Fruit fly (Drosophila melanogaster): ENCODE measurements around the gene Nrt.

- TF ChIP-seq psq (optimal IDR thresholded peaks at IDR 0.05) (no peak), Sin3A (optimal IDR thresholded peaks at IDR 0.05) (no peak)
Observed at dm6 chr3L:16759483-16759882, 6.4 kb upstream of the Nrt start.
